Worm (Caenorhabditis elegans) whole organism, L4/young adult: ENCODE results near the gene unc-115.

Source experiments
- W03F9.2 ChIP-seq: fragments of 150-350 bp; optimal IDR thresholded peaks from 2 replicates; lab custom pipeline; 2014; ENCODE audit warnings: missing biosample characterization, missing genetic modification characterization
- him-1 ChIP-seq: sonication (generic microtip); optimal IDR thresholded peaks from 2 replicates; lab custom pipeline; 2016; ENCODE audit warnings: missing genotype, missing genetic modification reagents, missing genetic modification characterization, missing compliant biosample characterization

DNA sequence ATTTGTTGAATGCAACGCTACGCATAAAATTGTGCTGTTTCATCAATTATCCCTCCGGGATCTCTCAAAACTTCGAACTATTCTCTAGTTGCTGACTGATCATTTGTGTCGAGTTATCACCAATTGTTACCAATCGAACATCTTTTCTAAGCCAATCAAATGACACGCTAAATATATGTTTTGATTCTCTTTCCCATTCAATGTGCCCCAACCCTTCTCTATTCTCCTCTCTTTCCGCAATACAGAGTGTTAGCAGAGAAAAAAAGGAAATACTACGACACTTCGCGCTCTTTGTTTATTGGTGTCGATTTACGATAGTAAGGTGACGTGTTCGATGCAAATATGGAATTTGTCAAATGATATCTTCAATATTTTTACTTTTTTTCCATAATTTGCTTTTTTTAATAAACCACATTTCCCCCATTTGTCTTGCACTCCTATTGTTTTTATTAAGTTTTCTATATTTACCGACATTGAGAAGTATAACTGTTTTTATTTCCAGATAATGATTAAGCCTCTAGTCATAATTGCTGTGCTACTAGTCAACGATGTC, 50.6 kb downstream of the unc-115 start, which contains the start of gene nucb-1:
- TF ChIP-seq W03F9.2 (peak; percentile 40), him-1 (tag; lab: Kevin White, UChicago) (no peak)
